Fruit fly (Drosophila melanogaster): ENCODE data around the gene CG9471.

DNA sequence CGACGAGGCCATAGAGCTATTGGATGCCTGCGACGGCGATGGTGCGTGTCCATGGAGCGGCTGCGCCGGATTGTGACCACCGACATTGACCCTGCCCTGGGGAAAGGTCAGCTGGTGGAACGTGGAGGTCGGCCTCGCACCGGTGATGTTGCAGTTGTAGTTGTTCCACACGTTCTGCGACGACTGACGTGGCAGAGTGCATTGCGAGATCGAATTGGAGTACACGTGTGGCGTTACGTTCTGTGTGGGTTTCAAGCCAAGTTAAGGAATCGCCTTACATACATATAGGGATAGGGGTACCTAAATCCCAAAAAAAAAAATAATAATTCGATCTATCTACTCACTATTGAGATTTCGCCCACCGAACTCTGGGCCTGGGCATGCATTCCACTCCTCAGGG, 36.2 kb downstream of the CG9471 start:
- TF ChIP-seq acj6 (GFP tag; optimal IDR thresholded peaks at IDR 0.05), result no peak
- TF ChIP-seq CG11902 (GFP tag; optimal IDR thresholded peaks at IDR 0.05), result no peak
- no peak for TF ChIP-seq CG8632 (GFP tag; optimal IDR thresholded peaks at IDR 0.05)
- no peak for TF ChIP-seq Eip93F (GFP tag; optimal IDR thresholded peaks at IDR 0.05)
- peak; percentile 54 for TF ChIP-seq svp (GFP tag)
- TF ChIP-seq vri (GFP tag; optimal IDR thresholded peaks at IDR 0.05), result no peak
- no peak for TF ChIP-seq CG34406 (GFP tag; optimal IDR thresholded peaks at IDR 0.05)
- no peak for TF ChIP-seq CG9139 (GFP tag; optimal IDR thresholded peaks at IDR 0.05)

All from whole organism, prepupa.